Worm (Caenorhabditis elegans): ENCODE results near the gene ncx-5.

Gene ncx-5

DNA sequence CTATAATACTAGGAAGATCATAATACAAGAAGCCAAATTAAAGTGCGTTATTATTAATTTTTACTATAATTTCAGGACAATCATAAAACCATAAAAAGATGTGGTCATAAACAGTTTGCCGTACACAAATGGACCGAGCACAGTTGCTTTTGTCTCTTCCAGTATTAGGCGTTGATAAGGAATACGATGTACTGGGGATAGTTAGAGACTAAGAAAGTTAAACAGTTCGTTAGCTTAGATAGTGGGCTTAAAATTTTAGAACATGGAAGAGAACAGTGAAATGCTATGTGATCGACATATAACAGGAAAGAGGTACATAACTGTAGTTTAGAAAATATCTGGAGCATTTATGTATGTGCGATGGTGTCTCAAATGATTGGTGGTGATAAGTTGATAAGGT lies 4.5 kb downstream of the ncx-5 start:
- no peak for TF ChIP-seq flt-1 (GFP tag; IDR thresholded peaks at IDR 0.05)
- no peak for TF ChIP-seq ref-1 (GFP tag; conservative IDR thresholded peaks at IDR 0.05)
- TF ChIP-seq ztf-23 (GFP tag; IDR thresholded peaks at IDR 0.05): no peak
- no peak for TF ChIP-seq cog-1 (tag; optimal IDR thresholded peaks at IDR 0.05)
- no peak for TF ChIP-seq klf-2 (GFP tag; conservative IDR thresholded peaks at IDR 0.05)
- TF ChIP-seq T22C8.4 (GFP tag; IDR thresholded peaks at IDR 0.05): no peak
- no peak for TF ChIP-seq tab-1 (GFP tag; IDR thresholded peaks at IDR 0.05)
- TF ChIP-seq med-1 (GFP tag; optimal IDR thresholded peaks at IDR 0.05; ENCODE audit: insufficient read depth): no peak

DNA sequence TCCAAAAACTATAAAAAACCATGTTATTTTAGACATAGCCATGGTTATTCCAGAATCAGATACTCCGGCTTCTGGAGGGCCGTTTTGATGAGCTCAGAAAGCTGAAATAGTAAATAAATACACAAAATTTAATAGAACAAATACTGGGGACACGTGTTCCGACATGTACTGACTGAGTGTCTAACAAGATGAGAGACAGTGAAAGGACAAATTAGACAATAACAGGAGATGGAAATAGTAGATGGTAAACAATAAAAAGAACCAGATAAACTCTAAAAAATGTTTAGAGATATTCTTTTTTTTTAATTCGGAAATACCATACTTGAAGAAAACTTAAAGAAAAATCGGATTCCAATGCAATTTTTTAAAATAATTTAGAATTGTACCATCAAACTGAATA lies 5.3 kb downstream of the ncx-5 start, which contains the start of gene Y32F6B.1:
Gene Y32F6B.1 (minus strand): TSS at position 101 of the 400 bp plus-strand sequence.
- TF ChIP-seq ref-1 (GFP tag; conservative IDR thresholded peaks at IDR 0.05): no peak
- TF ChIP-seq flt-1 (GFP tag; IDR thresholded peaks at IDR 0.05): no peak
- TF ChIP-seq ztf-29 (GFP tag; IDR thresholded peaks at IDR 0.05): no peak
- no peak for TF ChIP-seq klf-2 (GFP tag; conservative IDR thresholded peaks at IDR 0.05)

ce11 chrV:10483995-10484394 lies 5.9 kb downstream of the ncx-5 start:
- TF ChIP-seq ref-1 (GFP tag; conservative IDR thresholded peaks at IDR 0.05): no peak
- no peak for TF ChIP-seq cog-1 (tag; optimal IDR thresholded peaks at IDR 0.05)
- no peak for TF ChIP-seq klf-2 (GFP tag; conservative IDR thresholded peaks at IDR 0.05)
- no peak for TF ChIP-seq ztf-29 (GFP tag; IDR thresholded peaks at IDR 0.05)
- TF ChIP-seq tab-1 (GFP tag; IDR thresholded peaks at IDR 0.05): no peak
- TF ChIP-seq ztf-23 (GFP tag; IDR thresholded peaks at IDR 0.05): no peak
- no peak for TF ChIP-seq flt-1 (GFP tag; IDR thresholded peaks at IDR 0.05)
- no peak for TF ChIP-seq T22C8.4 (GFP tag; IDR thresholded peaks at IDR 0.05)
- no peak for TF ChIP-seq med-1 (GFP tag; optimal IDR thresholded peaks at IDR 0.05; ENCODE audit: insufficient read depth)

DNA sequence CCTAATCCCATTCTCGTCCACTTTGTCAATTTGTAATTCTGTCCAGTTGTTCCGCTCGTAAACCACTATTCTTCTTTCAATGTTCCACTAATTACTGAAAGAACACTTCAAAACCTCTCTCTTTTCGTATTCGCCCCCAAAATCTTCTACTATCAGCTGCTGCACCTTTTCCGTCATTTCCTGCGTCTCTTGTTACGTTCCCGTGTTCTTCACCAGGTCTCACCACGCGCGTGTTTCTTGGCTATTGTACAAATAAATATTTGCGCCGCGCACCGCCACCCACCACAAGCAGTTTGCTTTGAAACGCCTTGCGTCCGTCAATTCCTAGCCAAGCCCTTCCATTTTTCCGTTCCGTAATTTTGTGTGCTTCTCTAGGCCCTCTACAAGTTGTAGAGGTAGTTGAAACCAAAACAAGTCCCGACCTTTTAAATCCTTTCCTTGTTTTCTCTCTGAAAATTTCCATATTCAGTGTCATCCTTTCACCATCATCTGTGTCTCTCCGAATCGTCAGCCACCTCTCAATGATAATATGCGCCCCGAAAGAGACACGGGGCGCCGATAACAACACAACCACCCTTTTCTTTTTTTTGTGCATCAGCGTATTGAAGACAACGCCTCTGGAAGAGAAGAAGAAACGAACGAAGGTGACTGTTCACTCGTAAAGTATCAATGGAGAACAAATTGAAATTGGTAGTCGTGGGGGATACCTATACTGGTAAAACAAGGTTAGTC lies 11.6 kb downstream of the ncx-5 start, which contains the start of the genes crp-1 and Y32F6B.9:
Gene crp-1 (plus strand): TSS at position 468 of the 732 bp plus-strand sequence.
Gene Y32F6B.9 (plus strand): TSS at position 603 of the 732 bp plus-strand sequence.
- TF ChIP-seq flt-1 (GFP tag; IDR thresholded peaks at IDR 0.05) (no peak), tab-1 (GFP tag; IDR thresholded peaks at IDR 0.05) (no peak), ztf-29 (GFP tag; IDR thresholded peaks at IDR 0.05) (no peak), klf-2 (GFP tag; conservative IDR thresholded peaks at IDR 0.05) (no peak), T22C8.4 (GFP tag; IDR thresholded peaks at IDR 0.05) (no peak), ref-1 (GFP tag; conservative IDR thresholded peaks at IDR 0.05) (no peak), ztf-23 (GFP tag; IDR thresholded peaks at IDR 0.05) (no peak), cog-1 (tag; optimal IDR thresholded peaks at IDR 0.05) (no peak), med-1 (GFP tag; optimal IDR thresholded peaks at IDR 0.05; ENCODE audit: insufficient read depth) (no peak)

DNA sequence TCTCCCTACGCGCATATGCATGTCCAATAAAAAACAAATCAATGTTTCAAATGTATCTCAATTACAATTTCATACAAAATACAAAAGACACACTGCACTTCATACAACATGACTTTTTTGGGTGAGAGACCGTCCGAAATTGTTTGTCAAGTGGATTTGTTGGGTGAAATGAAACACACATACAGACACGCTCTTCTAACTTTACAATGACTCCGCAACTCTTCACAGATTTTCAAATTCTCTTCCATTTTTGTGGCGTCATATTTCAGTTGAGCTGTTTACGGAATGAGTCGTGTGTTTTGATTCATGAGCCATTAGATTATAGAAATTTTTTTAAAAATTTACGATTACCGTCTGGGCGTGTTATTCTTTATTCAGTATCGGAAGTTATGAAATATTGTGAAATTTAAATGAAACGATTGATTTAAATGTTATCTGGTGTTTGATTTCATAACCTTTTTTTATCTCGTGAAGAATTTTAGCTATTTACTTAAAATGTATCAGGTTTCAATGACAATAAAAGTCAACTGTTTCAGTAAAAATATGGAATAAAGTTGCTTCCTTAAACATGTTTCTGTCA lies 12.9 kb downstream of the ncx-5 start:
- TF ChIP-seq ztf-29 (GFP tag; IDR thresholded peaks at IDR 0.05) (no peak), klf-2 (GFP tag; conservative IDR thresholded peaks at IDR 0.05) (no peak), cog-1 (tag; optimal IDR thresholded peaks at IDR 0.05) (no peak), flt-1 (GFP tag; IDR thresholded peaks at IDR 0.05) (no peak), ref-1 (GFP tag; conservative IDR thresholded peaks at IDR 0.05) (no peak), med-1 (GFP tag; optimal IDR thresholded peaks at IDR 0.05; ENCODE audit: insufficient read depth) (no peak), T22C8.4 (GFP tag; IDR thresholded peaks at IDR 0.05) (no peak), ztf-23 (GFP tag; IDR thresholded peaks at IDR 0.05) (no peak), tab-1 (GFP tag; IDR thresholded peaks at IDR 0.05) (no peak)

ce11 chrV:10475421-10475820 lies 14.5 kb downstream of the ncx-5 start:
- no peak for TF ChIP-seq T22C8.4 (GFP tag; IDR thresholded peaks at IDR 0.05)
- no peak for TF ChIP-seq ztf-23 (GFP tag; IDR thresholded peaks at IDR 0.05)
- TF ChIP-seq cog-1 (tag; optimal IDR thresholded peaks at IDR 0.05): no peak
- no peak for TF ChIP-seq tab-1 (GFP tag; IDR thresholded peaks at IDR 0.05)
- TF ChIP-seq ztf-29 (GFP tag; IDR thresholded peaks at IDR 0.05): no peak
- TF ChIP-seq med-1 (GFP tag; optimal IDR thresholded peaks at IDR 0.05; ENCODE audit: insufficient read depth): no peak
- no peak for TF ChIP-seq klf-2 (GFP tag; conservative IDR thresholded peaks at IDR 0.05)
- TF ChIP-seq flt-1 (GFP tag; IDR thresholded peaks at IDR 0.05): no peak
- no peak for TF ChIP-seq ref-1 (GFP tag; conservative IDR thresholded peaks at IDR 0.05)

- TF ChIP-seq ztf-23 (GFP tag; IDR thresholded peaks at IDR 0.05): no peak
- no peak for TF ChIP-seq flt-1 (GFP tag; IDR thresholded peaks at IDR 0.05)
- TF ChIP-seq klf-2 (GFP tag; conservative IDR thresholded peaks at IDR 0.05): no peak
- TF ChIP-seq ztf-29 (GFP tag; IDR thresholded peaks at IDR 0.05): no peak
- no peak for TF ChIP-seq T22C8.4 (GFP tag; IDR thresholded peaks at IDR 0.05)
- no peak for TF ChIP-seq med-1 (GFP tag; optimal IDR thresholded peaks at IDR 0.05; ENCODE audit: insufficient read depth)
- no peak for TF ChIP-seq cog-1 (tag; optimal IDR thresholded peaks at IDR 0.05)
- TF ChIP-seq tab-1 (GFP tag; IDR thresholded peaks at IDR 0.05): no peak
- no peak for TF ChIP-seq ref-1 (GFP tag; conservative IDR thresholded peaks at IDR 0.05)
Observed at ce11 chrV:10474040-10474439, 15.9 kb downstream of the ncx-5 start.

ce11 chrV:10472901-10473774 lies 16.8 kb downstream of the ncx-5 start:
- TF ChIP-seq T22C8.4 (GFP tag; IDR thresholded peaks at IDR 0.05): no peak
- no peak for TF ChIP-seq tab-1 (GFP tag; IDR thresholded peaks at IDR 0.05)
- no peak for TF ChIP-seq ztf-29 (GFP tag; IDR thresholded peaks at IDR 0.05)
- TF ChIP-seq flt-1 (GFP tag; IDR thresholded peaks at IDR 0.05): no peak
- TF ChIP-seq klf-2 (GFP tag; conservative IDR thresholded peaks at IDR 0.05): no peak
- TF ChIP-seq ref-1 (GFP tag; conservative IDR thresholded peaks at IDR 0.05): no peak
- TF ChIP-seq cog-1 (tag; optimal IDR thresholded peaks at IDR 0.05): no peak
- no peak for TF ChIP-seq med-1 (GFP tag; optimal IDR thresholded peaks at IDR 0.05; ENCODE audit: insufficient read depth)
- no peak for TF ChIP-seq ztf-23 (GFP tag; IDR thresholded peaks at IDR 0.05)

Data from whole organism, midembryonic.